Fruit fly (Drosophila melanogaster) whole organism, wandering third instar larva: ENCODE results near the gene Gr61a.

Experiments
- Abd-B ChIP-seq: fragments of >200 bp; optimal IDR thresholded peaks from 2 replicates; lab custom pipeline; 2017; ENCODE audit warnings: missing biosample characterization, missing genetic modification characterization
- CG32264 ChIP-seq: fragments of 200-800 bp; sonication (Bioruptor generic); optimal IDR thresholded peaks from 2 replicates; lab custom pipeline; 2016; ENCODE audit warnings: missing biosample characterization, missing genetic modification characterization
- CG9705 ChIP-seq: fragments of 200-800 bp; sonication (Bioruptor generic); optimal IDR thresholded peaks from 2 replicates; lab custom pipeline; 2018; ENCODE audit warnings: missing biosample characterization, mild to moderate bottlenecking, missing genetic modification characterization
- CrebA ChIP-seq: fragments of 200-800 bp; sonication (Bioruptor generic); optimal IDR thresholded peaks from 2 replicates; lab custom pipeline; 2016; ENCODE audit warnings: missing biosample characterization, mild to moderate bottlenecking, missing genetic modification characterization, borderline replicate concordance
- Dfd ChIP-seq: fragments of >200 bp; optimal IDR thresholded peaks from 2 replicates; lab custom pipeline; 2017; ENCODE audit warnings: missing biosample characterization, missing genetic modification characterization
- Dif ChIP-seq: fragments of 200-275, 200-300 bp; sonication (Bioruptor generic); optimal IDR thresholded peaks from 2 replicates; lab custom pipeline; 2018; ENCODE audit warnings: missing biosample characterization, missing genetic modification characterization; ENCODE audit not compliant: partially characterized antibody
- GATAd ChIP-seq: sonication (Bioruptor generic); optimal IDR thresholded peaks from 2 replicates; lab custom pipeline; 2016; ENCODE audit warnings: missing biosample characterization, missing genetic modification characterization
- HLH106 ChIP-seq: fragments of 200-800 bp; optimal IDR thresholded peaks from 3 replicates; lab custom pipeline; 2019; ENCODE audit warnings: missing biosample characterization, mild to moderate bottlenecking, missing genetic modification characterization, moderate library complexity
- Hnf4 ChIP-seq: fragments of 200-800 bp; sonication (Bioruptor generic); optimal IDR thresholded peaks from 2 replicates; lab custom pipeline; 2016; ENCODE audit warnings: missing biosample characterization, mild to moderate bottlenecking, missing genetic modification characterization
- Hr78 ChIP-seq: fragments of >200 bp; optimal IDR thresholded peaks from 2 replicates; lab custom pipeline; 2017; ENCODE audit warnings: missing biosample characterization, missing genetic modification characterization
- Hr83 ChIP-seq: fragments of 200-300 bp; sonication (Bioruptor generic); optimal IDR thresholded peaks from 2 replicates; lab custom pipeline; 2016; ENCODE audit warnings: missing biosample characterization, mild to moderate bottlenecking, missing genetic modification characterization, moderate library complexity; ENCODE audit not compliant: poor library complexity, severe bottlenecking
- Jra ChIP-seq: sonication (Bioruptor generic); optimal IDR thresholded peaks from 2 replicates; lab custom pipeline; 2016; ENCODE audit warnings: missing biosample characterization, missing genetic modification characterization
- Mio ChIP-seq: sonication (Bioruptor generic); optimal IDR thresholded peaks from 2 replicates; lab custom pipeline; 2016; ENCODE audit warnings: missing biosample characterization, missing genetic modification characterization
- Myc ChIP-seq: fragments of >200 bp; optimal IDR thresholded peaks from 2 replicates; lab custom pipeline; 2017
- N ChIP-seq: fragments of >200 bp; optimal IDR thresholded peaks from 2 replicates; lab custom pipeline; 2018; ENCODE audit warnings: missing biosample characterization, missing external identifiers, missing genetic modification characterization
- OdsH ChIP-seq: fragments of 200-800 bp; sonication (Bioruptor generic); optimal IDR thresholded peaks from 2 replicates; lab custom pipeline; 2016; ENCODE audit warnings: missing biosample characterization, mild to moderate bottlenecking, missing genetic modification characterization
- Rel ChIP-seq, 2 experiments: fragments of 200-800 bp; sonication (Bioruptor generic) in 1 of 2; optimal IDR thresholded peaks; 2 replicates in 1 of 2; 3 replicates in 1 of 2; lab custom pipeline; 2016 to 2019; ENCODE audit warnings: mild to moderate bottlenecking in 2 of 2, missing biosample characterization in 2 of 2, missing genetic modification characterization in 2 of 2, moderate library complexity in 1 of 2
- Sp1 ChIP-seq: fragments of 200-800 bp; sonication (Bioruptor generic); optimal IDR thresholded peaks from 3 replicates; lab custom pipeline; 2019; ENCODE audit warnings: missing biosample characterization, mild to moderate bottlenecking, missing genetic modification characterization, moderate library complexity
- Vsx2 ChIP-seq: fragments of 200-300, 225-300 bp; sonication (Bioruptor generic); optimal IDR thresholded peaks from 2 replicates; lab custom pipeline; 2018; ENCODE audit warnings: missing biosample characterization, missing genetic modification characterization; ENCODE audit not compliant: partially characterized antibody
- br ChIP-seq: fragments of 200-800 bp; sonication (Bioruptor generic); optimal IDR thresholded peaks from 2 replicates; lab custom pipeline; 2016; ENCODE audit warnings: missing biosample characterization, missing genetic modification characterization
- brk ChIP-seq: fragments of 200-800 bp; sonication (Bioruptor generic); optimal IDR thresholded peaks from 2 replicates; lab custom pipeline; 2016; ENCODE audit warnings: missing biosample characterization, mild to moderate bottlenecking, missing genetic modification characterization
- dl ChIP-seq, 2 experiments: fragments of 175-275, 200-275 bp in 1 of 2; fragments of 200-275 bp in 1 of 2; sonication (Bioruptor generic); optimal IDR thresholded peaks; lab custom pipeline; 2018; ENCODE audit warnings: mild to moderate bottlenecking in 2 of 2, missing biosample characterization in 2 of 2, missing genetic modification characterization in 2 of 2, moderate library complexity in 2 of 2; ENCODE audit not compliant: partially characterized antibody in 2 of 2, insufficient read depth in 1 of 2
- dmrt93B ChIP-seq: fragments of 200-800 bp; sonication (Bioruptor generic); optimal IDR thresholded peaks from 2 replicates; lab custom pipeline; 2018; ENCODE audit warnings: missing biosample characterization, mild to moderate bottlenecking, missing genetic modification characterization
- dsf ChIP-seq: sonication (Bioruptor generic); optimal IDR thresholded peaks from 2 replicates; lab custom pipeline; 2016; ENCODE audit warnings: missing biosample characterization, missing genetic modification characterization, borderline replicate concordance
- ey ChIP-seq: fragments of 200-800 bp; sonication (Bioruptor generic); optimal IDR thresholded peaks from 2 replicates; lab custom pipeline; 2016; ENCODE audit warnings: missing biosample characterization, missing genetic modification characterization
- foxo ChIP-seq, 2 experiments: fragments of 200-800 bp; sonication (Bioruptor generic); optimal IDR thresholded peaks; 2 replicates in 1 of 2; 3 replicates in 1 of 2; lab custom pipeline; 2016 to 2017; ENCODE audit warnings: missing biosample characterization in 2 of 2, missing genetic modification characterization in 2 of 2
- fru ChIP-seq: fragments of 200-800 bp; sonication (Bioruptor generic); optimal IDR thresholded peaks from 3 replicates; lab custom pipeline; 2016; ENCODE audit warnings: missing biosample characterization, mild to moderate bottlenecking, missing genetic modification characterization
- h ChIP-seq: fragments of 200-800 bp; sonication (Bioruptor generic); optimal IDR thresholded peaks from 3 replicates; lab custom pipeline; 2016; ENCODE audit warnings: missing biosample characterization, mild to moderate bottlenecking, missing genetic modification characterization
- jim ChIP-seq: fragments of 175-275, 200-325 bp; sonication (Bioruptor generic); optimal IDR thresholded peaks from 2 replicates; lab custom pipeline; 2016; ENCODE audit warnings: missing biosample characterization, mild to moderate bottlenecking, missing genetic modification characterization
- lola ChIP-seq: fragments of >200 bp; optimal IDR thresholded peaks from 2 replicates; lab custom pipeline; 2017; ENCODE audit warnings: missing biosample characterization, missing genetic modification characterization
- pan ChIP-seq: fragments of >200 bp; optimal IDR thresholded peaks from 2 replicates; lab custom pipeline; 2017
- psq ChIP-seq: fragments of 200-800 bp; sonication (Bioruptor generic); optimal IDR thresholded peaks from 3 replicates; lab custom pipeline; 2017; ENCODE audit warnings: missing biosample characterization, mild to moderate bottlenecking, missing genetic modification characterization, moderate library complexity
- rgr ChIP-seq: fragments of 200-800 bp; sonication (Bioruptor generic); optimal IDR thresholded peaks from 3 replicates; lab custom pipeline; 2016; ENCODE audit warnings: missing biosample characterization, mild to moderate bottlenecking, missing genetic modification characterization
- sage ChIP-seq: fragments of 200-800 bp; sonication (Bioruptor generic); optimal IDR thresholded peaks from 2 replicates; lab custom pipeline; 2016; ENCODE audit warnings: missing biosample characterization, mild to moderate bottlenecking, missing genetic modification characterization
- sv ChIP-seq: fragments of 200-800 bp; sonication (Bioruptor generic); optimal IDR thresholded peaks from 3 replicates; lab custom pipeline; 2016; ENCODE audit warnings: missing biosample characterization, missing genetic modification characterization
- tai ChIP-seq: sonication (Bioruptor generic); optimal IDR thresholded peaks from 2 replicates; lab custom pipeline; 2016; ENCODE audit warnings: missing biosample characterization, missing genetic modification characterization
- usp ChIP-seq: fragments of >200 bp; optimal IDR thresholded peaks from 2 replicates; lab custom pipeline; 2017; ENCODE audit warnings: missing biosample characterization, missing genetic modification characterization
- woc ChIP-seq: sonication (Bioruptor generic); optimal IDR thresholded peaks from 2 replicates; lab custom pipeline; 2016; ENCODE audit warnings: missing biosample characterization, mild to moderate bottlenecking, missing genetic modification characterization

Gr61a gene

DNA sequence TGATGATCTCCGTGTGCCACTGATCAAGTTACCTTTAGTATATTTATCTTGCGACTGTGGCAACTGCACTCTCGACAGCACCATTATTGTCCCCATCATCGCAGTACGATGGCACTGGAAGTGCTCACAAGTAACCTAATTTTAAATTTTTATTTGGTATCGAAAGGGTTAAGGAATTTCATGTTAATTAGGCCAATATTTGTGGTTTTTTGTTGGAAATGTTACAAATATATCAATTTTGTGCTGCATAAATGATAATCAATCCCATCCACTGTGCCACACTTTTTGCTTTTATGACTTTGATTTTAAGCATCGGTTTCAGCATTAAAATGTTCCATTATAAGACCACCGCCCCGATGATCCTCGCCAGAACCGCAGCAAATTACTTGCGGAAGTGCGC, 18.6 kb upstream of the Gr61a start:
- no peak for TF ChIP-seq Hr83
- TF ChIP-seq rgr = peak; percentile 60
- no peak for TF ChIP-seq pan
- peak; percentile 41 for TF ChIP-seq OdsH
- no peak for TF ChIP-seq Myc (lab: Kevin White, UChicago)
- TF ChIP-seq Jra = no peak
- no peak for TF ChIP-seq Abd-B
- no peak for TF ChIP-seq jim (GFP tag; lab: Kevin White, UChicago)
- TF ChIP-seq h = peak; percentile 55
- TF ChIP-seq N (GFP tag; lab: Kevin White, UChicago) = no peak
- TF ChIP-seq dsf (GFP tag; lab: Kevin White, UChicago) = no peak
- no peak for TF ChIP-seq dl (GFP tag; optimal IDR thresholded peaks at IDR 0.05; lab: Kevin White, UChicago; ENCODE audit: insufficient read depth in 1 of 2, partially characterized antibody in 2 of 2)
- peak; percentile 32 for TF ChIP-seq dmrt93B (GFP tag; lab: Kevin White, UChicago)
- TF ChIP-seq sage (GFP tag; lab: Kevin White, UChicago) = no peak
- TF ChIP-seq woc (GFP tag; lab: Kevin White, UChicago) = peak; percentile 20
- no peak for TF ChIP-seq Vsx2
- TF ChIP-seq CG9705 (GFP tag; lab: Kevin White, UChicago) = no peak
- peak; percentile 72 for TF ChIP-seq fru (GFP tag; lab: Kevin White, UChicago)
- no peak for TF ChIP-seq brk
- TF ChIP-seq HLH106 (tag; lab: Kevin White, UChicago) = peak; percentile 69
- peak; percentile 64 for TF ChIP-seq br
- no peak for TF ChIP-seq Mio (GFP tag; lab: Kevin White, UChicago)
- TF ChIP-seq foxo (GFP tag; optimal IDR thresholded peaks at IDR 0.05; lab: Kevin White, UChicago) = peak in 1 of 2 experiments; percentile 56
- peak; percentile 72 for TF ChIP-seq ey (GFP tag; lab: Kevin White, UChicago)
- TF ChIP-seq lola (GFP tag; lab: Kevin White, UChicago) = no peak
- TF ChIP-seq GATAd (GFP tag; lab: Kevin White, UChicago) = no peak
- no peak for TF ChIP-seq Rel (GFP tag; optimal IDR thresholded peaks at IDR 0.05; lab: Kevin White, UChicago)
- TF ChIP-seq Rel (tag; optimal IDR thresholded peaks at IDR 0.05; lab: Kevin White, UChicago) = peak; percentile 4
- no peak for TF ChIP-seq Hr78 (GFP tag; lab: Kevin White, UChicago)
- no peak for TF ChIP-seq usp (GFP tag; lab: Kevin White, UChicago)
- TF ChIP-seq Sp1 (GFP tag; lab: Kevin White, UChicago) = peak; percentile 60
- no peak for TF ChIP-seq tai
- TF ChIP-seq sv (GFP tag; lab: Kevin White, UChicago) = no peak
- TF ChIP-seq CrebA = no peak
- TF ChIP-seq Dif (GFP tag; lab: Kevin White, UChicago) = no peak
- TF ChIP-seq psq (GFP tag; lab: Kevin White, UChicago) = peak; percentile 26
- TF ChIP-seq CG32264 (GFP tag; lab: Kevin White, UChicago) = no peak
- TF ChIP-seq Dfd (GFP tag; lab: Kevin White, UChicago) = no peak
- peak; percentile 58 for TF ChIP-seq Hnf4 (GFP tag; lab: Kevin White, UChicago)

DNA sequence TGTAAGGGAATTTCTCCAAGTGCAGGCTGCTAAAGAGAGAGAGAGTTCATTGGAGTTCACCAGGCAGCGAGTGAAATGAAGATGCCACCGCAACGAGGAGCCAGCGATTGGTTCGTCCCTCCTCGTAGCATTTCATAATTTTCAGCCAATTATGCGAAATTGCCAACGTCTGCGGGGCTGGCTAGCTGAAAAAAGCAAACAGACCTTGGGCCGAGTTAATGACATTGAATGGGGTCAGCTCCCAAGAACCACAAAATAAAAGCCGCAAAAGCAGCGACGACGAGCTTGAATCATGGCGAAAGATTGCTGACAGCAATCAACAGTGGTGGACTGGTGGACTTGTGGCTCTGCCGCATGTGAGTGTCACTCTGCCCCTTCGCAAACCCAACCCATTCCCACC, 17.7 kb upstream of the Gr61a start:
- TF ChIP-seq ey (GFP tag; lab: Kevin White, UChicago) (peak; percentile 2), dsf (GFP tag; lab: Kevin White, UChicago) (no peak)

DNA sequence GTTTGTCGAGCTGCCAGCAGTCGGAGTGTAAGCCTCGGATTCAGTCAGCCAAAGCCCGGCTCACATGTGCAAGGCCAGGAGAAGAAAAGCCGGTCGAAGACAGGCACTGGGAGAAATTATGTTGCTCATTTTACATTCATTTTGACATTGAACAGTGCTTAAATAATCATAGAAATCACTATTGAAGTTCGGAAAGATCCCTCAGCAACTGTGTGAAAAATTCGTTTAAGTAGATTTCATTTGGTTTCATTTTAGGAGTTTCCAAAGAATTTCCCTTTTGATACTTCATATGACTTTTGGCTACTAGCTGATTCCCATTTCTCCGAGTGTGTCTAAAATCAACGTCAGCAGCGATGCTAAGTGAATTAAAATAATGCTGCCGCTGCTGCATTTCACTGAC, 16.8 kb upstream of the Gr61a start:
- TF ChIP-seq woc (GFP tag; lab: Kevin White, UChicago) (peak; percentile 33), br (peak; percentile 54), Hnf4 (GFP tag; lab: Kevin White, UChicago) (no peak), OdsH (peak; percentile 48), pan (no peak), foxo (GFP tag; optimal IDR thresholded peaks at IDR 0.05; lab: Kevin White, UChicago) (peak in 1 of 2 experiments; percentile 39), dsf (GFP tag; lab: Kevin White, UChicago) (no peak), h (peak; percentile 60), fru (GFP tag; lab: Kevin White, UChicago) (peak; percentile 28), Rel (GFP tag; optimal IDR thresholded peaks at IDR 0.05; lab: Kevin White, UChicago) (no peak), Rel (tag; optimal IDR thresholded peaks at IDR 0.05; lab: Kevin White, UChicago) (peak; percentile 1), HLH106 (tag; lab: Kevin White, UChicago) (peak; percentile 62), sv (GFP tag; lab: Kevin White, UChicago) (no peak), dmrt93B (GFP tag; lab: Kevin White, UChicago) (peak; percentile 3), tai (no peak), ey (GFP tag; lab: Kevin White, UChicago) (peak; percentile 71), Jra (no peak), lola (GFP tag; lab: Kevin White, UChicago) (no peak), Hr78 (GFP tag; lab: Kevin White, UChicago) (no peak), Abd-B (no peak), sage (GFP tag; lab: Kevin White, UChicago) (no peak), Sp1 (GFP tag; lab: Kevin White, UChicago) (peak; percentile 68), psq (GFP tag; lab: Kevin White, UChicago) (peak; percentile 22), rgr (peak; percentile 39), N (GFP tag; lab: Kevin White, UChicago) (no peak)
